Worm (Caenorhabditis elegans): ENCODE results near the gene hmit-1.3.

The hmit-1.3 gene

DNA sequence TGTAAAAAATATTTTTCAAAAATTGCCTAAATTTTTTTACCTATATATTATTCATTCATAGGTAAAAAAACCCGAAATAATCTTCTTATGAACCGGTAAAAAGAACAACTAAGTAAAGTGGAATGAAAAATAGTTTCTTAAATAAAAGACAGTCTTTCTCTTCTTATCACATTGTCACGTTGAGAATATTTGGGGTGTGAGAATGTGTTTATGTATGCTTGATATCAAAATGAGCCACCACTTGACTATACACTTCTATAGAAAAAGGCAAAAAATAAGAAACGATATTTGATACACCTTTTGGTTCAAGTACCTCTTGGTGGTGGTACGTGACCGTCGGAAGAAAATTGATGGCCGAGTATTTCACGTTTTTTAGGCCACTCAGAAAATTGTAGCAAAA lies at the start of gene hmit-1.3:
hmit-1.3 (minus strand) TSS at position 103 of the 400 bp plus-strand sequence.
- TF ChIP-seq hlh-30 (tag; optimal IDR thresholded peaks at IDR 0.05; ENCODE audit: insufficient read depth) (peak; percentile 57), dmd-6 (GFP tag; IDR thresholded peaks at IDR 0.05) (0 out of 2 replicates have a peak, but pooled peaks have one; percentile 15), Y48G9A.11 (GFP tag; IDR thresholded peaks at IDR 0.05) (no peak), egl-43 (GFP tag; IDR thresholded peaks at IDR 0.05) (no peak), nhr-41 (GFP tag; IDR thresholded peaks at IDR 0.05) (no peak), dve-1 (tag; optimal IDR thresholded peaks at IDR 0.05; ENCODE audit: insufficient read depth) (peak; percentile 17), aha-1 (tag) (peak; percentile 86), nhr-28 (tag; optimal IDR thresholded peaks at IDR 0.05) (peak; percentile 25), daf-16 (GFP tag; optimal IDR thresholded peaks at IDR 0.05) (no peak), daf-16 (tag; optimal IDR thresholded peaks at IDR 0.05) (peak; percentile 71), attf-4 (tag; optimal IDR thresholded peaks at IDR 0.05) (no peak), pqm-1 (tag; optimal IDR thresholded peaks at IDR 0.05) (peak; percentile 20), ama-1 (optimal IDR thresholded peaks at IDR 0.05) (no peak), hlh-11 (tag; optimal IDR thresholded peaks at IDR 0.05) (peak; percentile 18), Y105C5A.15 (GFP tag; IDR thresholded peaks at IDR 0.05) (no peak), lin-13 (GFP tag; optimal IDR thresholded peaks at IDR 0.05) (no peak)

- TF ChIP-seq aha-1 (tag) (no peak), set-16 (GFP tag; IDR thresholded peaks at IDR 0.05) (peak; percentile 86)
Measured at ce11 chrIII:3566785-3567184, 47.4 kb upstream of the hmit-1.3 start.

DNA sequence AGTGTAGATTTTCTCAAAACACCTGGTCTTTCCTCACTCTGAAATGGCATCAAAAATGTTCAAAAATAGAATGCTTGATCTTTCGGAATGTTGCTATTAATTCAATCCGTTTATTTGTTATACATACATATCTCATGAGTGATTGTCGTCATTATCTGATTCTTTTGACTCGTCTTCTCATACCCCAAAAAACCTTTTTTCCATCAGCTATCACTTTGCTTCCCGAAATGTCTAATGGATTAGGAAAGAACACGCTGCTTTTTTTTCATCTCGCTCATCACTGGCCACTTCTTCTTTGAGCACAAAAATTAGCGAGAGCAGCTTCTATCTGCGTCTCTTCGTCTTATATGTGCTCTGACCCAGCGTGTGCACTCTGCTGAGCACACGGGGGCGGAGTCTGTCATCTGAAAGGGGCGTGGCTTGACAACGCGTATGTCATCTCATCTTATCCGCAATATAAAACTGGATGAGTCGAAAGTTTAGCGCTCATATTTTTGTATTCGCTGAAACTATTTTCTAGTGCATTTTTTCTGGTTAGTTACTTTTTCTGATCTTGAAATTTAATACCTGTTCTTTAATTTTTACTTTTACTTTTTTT lies 45.5 kb upstream of the hmit-1.3 start:
- no peak for TF ChIP-seq zfp-3 (GFP tag; conservative IDR thresholded peaks at IDR 0.05)
- TF ChIP-seq aha-1 (tag) = peak; percentile 58
- TF ChIP-seq F44E2.7 (GFP tag; IDR thresholded peaks at IDR 0.05) = no peak
- TF ChIP-seq spr-3 (GFP tag; optimal IDR thresholded peaks at IDR 0.05) = no peak

DNA sequence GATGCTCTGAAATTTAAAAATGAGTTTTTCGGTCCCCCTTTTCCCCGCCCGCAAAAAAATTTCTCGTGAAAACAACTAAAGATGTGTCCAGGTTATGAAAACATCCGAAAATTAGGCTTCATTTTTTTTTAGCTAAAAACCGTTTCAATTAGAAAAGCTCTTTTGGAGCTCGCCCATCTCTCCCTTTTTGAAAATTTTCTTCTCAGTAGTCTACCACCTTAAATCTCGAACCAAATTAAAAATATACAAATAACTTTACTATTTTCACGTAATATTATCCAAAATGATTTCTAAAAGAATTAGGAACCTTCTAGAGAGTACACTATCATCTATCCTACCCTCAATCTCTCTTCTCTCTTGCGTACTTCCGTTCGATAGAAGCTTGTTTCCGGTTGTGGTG lies 42.9 kb upstream of the hmit-1.3 start:
- TF ChIP-seq ZK337.2 (GFP tag; IDR thresholded peaks at IDR 0.05) = no peak
- TF ChIP-seq nhr-48 (tag; optimal IDR thresholded peaks at IDR 0.05) = no peak
- peak in 1 of 2 experiments; percentile 65 for TF ChIP-seq unc-62 (GFP tag; optimal IDR thresholded peaks at IDR 0.05 in 1 of 2)
- TF ChIP-seq unc-62 (tag; optimal IDR thresholded peaks at IDR 0.05) = no peak
- TF ChIP-seq aha-1 (tag) = peak; percentile 72
- TF ChIP-seq ceh-62 (tag; optimal IDR thresholded peaks at IDR 0.05) = no peak
- no peak for TF ChIP-seq hmg-1.1 (GFP tag; IDR thresholded peaks at IDR 0.05)
- no peak for TF ChIP-seq egl-43 (GFP tag; IDR thresholded peaks at IDR 0.05)

DNA sequence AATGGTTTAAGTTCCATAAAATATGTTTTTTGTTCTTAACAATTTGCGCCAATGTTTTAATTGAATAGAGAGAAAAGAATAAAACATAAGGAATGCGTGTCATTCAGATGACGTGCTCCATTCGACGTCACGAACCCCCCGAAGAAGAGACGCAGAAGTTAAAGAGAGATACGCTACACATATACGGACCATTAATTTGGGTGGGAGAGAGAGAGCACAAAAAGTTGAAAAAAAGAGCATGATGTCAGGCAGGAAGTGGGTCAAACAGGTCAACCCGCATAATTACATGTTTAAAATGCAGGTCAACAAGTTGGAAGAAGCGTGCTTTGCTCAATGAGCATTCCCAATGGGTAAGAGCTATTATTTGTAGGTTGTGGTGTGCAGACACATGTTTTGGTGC lies 40.8 kb upstream of the hmit-1.3 start:
- TF ChIP-seq ceh-32 (tag; optimal IDR thresholded peaks at IDR 0.05; ENCODE audit: poor library complexity) (no peak), mes-2 (tag; optimal IDR thresholded peaks at IDR 0.05; ENCODE audit: poor library complexity, severe bottlenecking) (no peak), lsy-2 (tag; optimal IDR thresholded peaks at IDR 0.05) (peak in 1 of 2 experiments; percentile 31), sdz-12 (GFP tag; optimal IDR thresholded peaks at IDR 0.05) (no peak), fos-1 (tag; optimal IDR thresholded peaks at IDR 0.05) (no peak), mdl-1 (tag; optimal IDR thresholded peaks at IDR 0.05) (peak in 1 of 2 experiments; percentile 13)

ce11 chrIII:3553349-3553748 lies 33.9 kb upstream of the hmit-1.3 start, which contains the start of gene C54C6.4:
Gene C54C6.4, plus strand, starts transcription at chrIII:3553649.
- TF ChIP-seq nhr-42 (GFP tag; IDR thresholded peaks at IDR 0.05) = no peak
- TF ChIP-seq ama-1 (optimal IDR thresholded peaks at IDR 0.05) = no peak
- no peak for TF ChIP-seq mxl-2 (GFP tag; conservative IDR thresholded peaks at IDR 0.05)
- no peak for TF ChIP-seq rbr-2 (tag; optimal IDR thresholded peaks at IDR 0.05)
- no peak for TF ChIP-seq F44E2.7 (GFP tag; IDR thresholded peaks at IDR 0.05)
- no peak for TF ChIP-seq ZK337.2 (GFP tag; IDR thresholded peaks at IDR 0.05)
- TF ChIP-seq lin-13 (GFP tag; optimal IDR thresholded peaks at IDR 0.05) = no peak

Data from whole organism, L4 larva.